Fruit fly (Drosophila melanogaster) whole organism, embryonic: ENCODE data around the gene Ptpmeg2.

Source experiments
- Ada2b ChIP-seq: fragments of 200-800 bp; sonication (Bioruptor generic); IDR thresholded peaks from 2 replicates; pipeline ENCODE4 v1.3.6; 2022; ENCODE audit warnings: missing biosample characterization, missing genetic modification characterization
- B-H2 ChIP-seq: fragments of 200-800 bp; sonication (Bioruptor generic); optimal IDR thresholded peaks from 2 replicates; lab custom pipeline; 2018; ENCODE audit warnings: missing biosample characterization, mild to moderate bottlenecking, missing genetic modification characterization
- Bteb2 ChIP-seq: fragments of 200-800 bp; sonication (Bioruptor generic); optimal IDR thresholded peaks from 2 replicates; lab custom pipeline; 2016; ENCODE audit warnings: missing biosample characterization, missing genetic modification characterization
- CG10209 ChIP-seq: fragments of 200-800 bp; sonication (Bioruptor generic); optimal IDR thresholded peaks from 3 replicates; lab custom pipeline; 2017; ENCODE audit warnings: missing biosample characterization, mild to moderate bottlenecking, missing genetic modification characterization, missing genetic modification reagents
- CG12391 ChIP-seq: fragments of 200-800 bp; sonication (Bioruptor generic); optimal IDR thresholded peaks from 3 replicates; lab custom pipeline; 2018; ENCODE audit warnings: missing biosample characterization, mild to moderate bottlenecking, missing genetic modification characterization, moderate library complexity
- CG12769 ChIP-seq: fragments of 200-800 bp; sonication (Bioruptor generic); optimal IDR thresholded peaks from 2 replicates; lab custom pipeline; 2019; ENCODE audit warnings: missing biosample characterization, mild to moderate bottlenecking, missing genetic modification characterization, moderate library complexity
- CG14014 ChIP-seq: fragments of 200-800 bp; sonication (Bioruptor generic); IDR thresholded peaks from 2 replicates; pipeline ENCODE4 v1.3.6; 2022; ENCODE audit warnings: missing biosample characterization, missing genetic modification characterization
- CG15269 ChIP-seq: fragments of 200-800 bp; sonication (Bioruptor generic); optimal IDR thresholded peaks from 2 replicates; lab custom pipeline; 2018; ENCODE audit warnings: missing biosample characterization, mild to moderate bottlenecking, missing genetic modification characterization, moderate library complexity
- CG1647 ChIP-seq: fragments of 200-800 bp; sonication (Bioruptor generic); optimal IDR thresholded peaks from 3 replicates; lab custom pipeline; 2016; ENCODE audit warnings: missing biosample characterization, missing genetic modification characterization
- CG18764 ChIP-seq: fragments of 200-800 bp; sonication (Bioruptor generic); optimal IDR thresholded peaks from 3 replicates; lab custom pipeline; 2016; ENCODE audit warnings: missing biosample characterization, missing genetic modification characterization
- CG30431 ChIP-seq: fragments of 200-800 bp; sonication (Bioruptor generic); optimal IDR thresholded peaks from 2 replicates; lab custom pipeline; 2017; ENCODE audit warnings: missing biosample characterization, missing genetic modification characterization
- CG32532 ChIP-seq: fragments of 200-800 bp; sonication (Bioruptor generic); IDR thresholded peaks from 2 replicates; pipeline ENCODE4 v1.3.6; 2022; ENCODE audit warnings: missing biosample characterization, missing genetic modification characterization
- CG4328 ChIP-seq: fragments of 200-800 bp; sonication (Bioruptor generic); optimal IDR thresholded peaks from 3 replicates; lab custom pipeline; 2017; ENCODE audit warnings: missing biosample characterization, missing genetic modification reagents, missing genetic modification characterization
- CG4707 ChIP-seq: fragments of 200-800 bp; sonication (Bioruptor generic); optimal IDR thresholded peaks from 2 replicates; lab custom pipeline; 2018; ENCODE audit warnings: missing biosample characterization, mild to moderate bottlenecking, missing genetic modification characterization, moderate library complexity
- CG6175 ChIP-seq: fragments of 200-800 bp; sonication (Bioruptor generic); IDR thresholded peaks from 3 replicates; pipeline ENCODE4 v1.3.6; 2022; ENCODE audit warnings: missing biosample characterization, missing genetic modification characterization
- CG6254 ChIP-seq: fragments of 200-800 bp; sonication (Bioruptor generic); optimal IDR thresholded peaks from 3 replicates; lab custom pipeline; 2017; ENCODE audit warnings: mild to moderate bottlenecking, missing biosample characterization, missing genetic modification reagents, missing genetic modification characterization
- CG6689 ChIP-seq: fragments of 200-800 bp; sonication (Bioruptor generic); IDR thresholded peaks from 2 replicates; pipeline ENCODE4 v1.3.6; 2022; ENCODE audit warnings: missing biosample characterization, missing genetic modification characterization
- CG9727 ChIP-seq: fragments of 200-800 bp; sonication (Bioruptor generic); optimal IDR thresholded peaks from 3 replicates; lab custom pipeline; 2017; ENCODE audit warnings: missing biosample characterization, mild to moderate bottlenecking, missing genetic modification characterization
- CG9797 ChIP-seq: fragments of 200-800 bp; sonication (Bioruptor generic); optimal IDR thresholded peaks from 3 replicates; lab custom pipeline; 2018; ENCODE audit warnings: missing biosample characterization, mild to moderate bottlenecking, missing genetic modification characterization
- CkIIα-i1 ChIP-seq: fragments of 200-800 bp; sonication (Bioruptor generic); IDR thresholded peaks from 2 replicates; pipeline ENCODE4 v1.3.6; 2022; ENCODE audit warnings: missing biosample characterization, missing genetic modification characterization
- D19B ChIP-seq: fragments of 200-800 bp; sonication (Bioruptor generic); optimal IDR thresholded peaks from 2 replicates; lab custom pipeline; 2017; ENCODE audit warnings: missing biosample characterization, mild to moderate bottlenecking, missing genetic modification characterization
- Dip2 ChIP-seq: fragments of 200-800 bp; sonication (Bioruptor generic); IDR thresholded peaks from 2 replicates; pipeline ENCODE4 v1.3.6; 2022; ENCODE audit warnings: missing biosample characterization, missing genetic modification characterization
- Dll ChIP-seq: fragments of 200-800 bp; sonication (Bioruptor generic); IDR thresholded peaks from 4 replicates; pipeline ENCODE4 v1.3.6; 2022; ENCODE audit warnings: missing biosample characterization, missing genetic modification characterization; ENCODE audit not compliant: partially characterized antibody
- Drgx ChIP-seq: fragments of 200-800 bp; sonication (Bioruptor generic); IDR thresholded peaks from 2 replicates; pipeline ENCODE4 v1.3.6; 2022; ENCODE audit warnings: missing biosample characterization, missing genetic modification characterization
- Gug ChIP-seq: fragments of 200-800 bp; sonication (Bioruptor generic); IDR thresholded peaks from 4 replicates; pipeline ENCODE4 v1.3.6; 2022; ENCODE audit warnings: missing biosample characterization, missing genetic modification characterization
- Lim3 ChIP-seq: fragments of 200-800 bp; sonication (Bioruptor generic); IDR thresholded peaks from 2 replicates; pipeline ENCODE4 v1.3.6; 2022; ENCODE audit warnings: missing biosample characterization, missing genetic modification characterization
- Poxn ChIP-seq: fragments of 200-800 bp; sonication (Bioruptor generic); IDR thresholded peaks from 2 replicates; pipeline ENCODE4 v1.3.6; 2022; ENCODE audit warnings: missing biosample characterization, missing genetic modification characterization
- Tbp ChIP-seq: fragments of >200 bp; optimal IDR thresholded peaks from 2 replicates; lab custom pipeline; 2018; ENCODE audit warnings: missing biosample characterization, missing genetic modification characterization
- cad ChIP-seq: fragments of >200 bp; optimal IDR thresholded peaks from 2 replicates; lab custom pipeline; 2017; ENCODE audit warnings: missing biosample characterization, missing genetic modification characterization
- emc ChIP-seq: fragments of 200-800 bp; sonication (Bioruptor generic); optimal IDR thresholded peaks from 2 replicates; lab custom pipeline; 2016; ENCODE audit warnings: missing biosample characterization, missing genetic modification characterization
- esg ChIP-seq: fragments of 200-800 bp; sonication (Bioruptor generic); conservative IDR thresholded peaks from 2 replicates; pipeline ENCODE4 v1.3.6; 2022; ENCODE audit warnings: missing biosample characterization, missing genetic modification characterization
- fu2 ChIP-seq: fragments of 200-800 bp; sonication (Bioruptor generic); optimal IDR thresholded peaks from 2 replicates; lab custom pipeline; 2016; ENCODE audit warnings: missing biosample characterization, missing genetic modification characterization
- hth ChIP-seq: fragments of >200 bp; optimal IDR thresholded peaks from 2 replicates; lab custom pipeline; 2017; ENCODE audit warnings: inconsistent platforms
- jigr1 ChIP-seq: fragments of 200-800 bp; sonication (Bioruptor generic); IDR thresholded peaks from 3 replicates; pipeline ENCODE4 v1.3.6; 2022; ENCODE audit warnings: missing biosample characterization, missing genetic modification characterization
- jumu ChIP-seq: fragments of 200-800 bp; sonication (Bioruptor generic); optimal IDR thresholded peaks from 3 replicates; lab custom pipeline; 2016; ENCODE audit warnings: missing biosample characterization, missing genetic modification characterization
- lab ChIP-seq: fragments of 200-800 bp; sonication (Bioruptor generic); optimal IDR thresholded peaks from 3 replicates; lab custom pipeline; 2017; ENCODE audit warnings: missing biosample characterization, missing genetic modification characterization, mild to moderate bottlenecking, moderate library complexity, missing genetic modification reagents
- lilli ChIP-seq: fragments of 200-800 bp; sonication (Bioruptor generic); optimal IDR thresholded peaks from 3 replicates; lab custom pipeline; 2016; ENCODE audit warnings: missing biosample characterization, missing genetic modification characterization
- lov ChIP-seq, 2 experiments: fragments of 200-800 bp in 1 of 2; fragments of >200 bp in 1 of 2; sonication (Bioruptor generic) in 1 of 2; IDR thresholded peaks in 1 of 2; optimal IDR thresholded peaks in 1 of 2; 2 replicates in 1 of 2; 3 replicates in 1 of 2; pipeline versions ENCODE4 v1.3.6 to Lab custom; 2017 to 2022; ENCODE audit warnings: missing biosample characterization in 1 of 2, missing genetic modification characterization in 1 of 2
- luna ChIP-seq: fragments of 200-800 bp; sonication (Bioruptor generic); optimal IDR thresholded peaks from 2 replicates; lab custom pipeline; 2016; ENCODE audit warnings: missing biosample characterization, missing genetic modification characterization
- mld ChIP-seq: fragments of 200-800 bp; sonication (Bioruptor generic); IDR thresholded peaks from 3 replicates; pipeline ENCODE4 v1.3.6; 2022; ENCODE audit warnings: missing biosample characterization, missing genetic modification characterization; ENCODE audit not compliant: partially characterized antibody
- rib ChIP-seq: fragments of 200-800 bp; sonication (Bioruptor generic); IDR thresholded peaks from 2 replicates; pipeline ENCODE4 v1.3.6; 2022; ENCODE audit warnings: missing biosample characterization, missing genetic modification characterization
- run ChIP-seq: fragments of 200-800 bp; sonication (Bioruptor generic); optimal IDR thresholded peaks from 3 replicates; lab custom pipeline; 2018; ENCODE audit warnings: missing biosample characterization, mild to moderate bottlenecking, missing genetic modification characterization
- sd ChIP-seq: fragments of 200-800 bp; sonication (Bioruptor generic); optimal IDR thresholded peaks from 3 replicates; lab custom pipeline; 2018; ENCODE audit warnings: missing biosample characterization, mild to moderate bottlenecking, missing genetic modification characterization, moderate library complexity
- so ChIP-seq: fragments of 200-800 bp; sonication (Bioruptor generic); IDR thresholded peaks from 3 replicates; pipeline ENCODE4 v1.3.6; 2022; ENCODE audit warnings: missing biosample characterization, missing genetic modification characterization
- sob ChIP-seq: fragments of 200-800 bp; sonication (Bioruptor generic); IDR thresholded peaks from 2 replicates; pipeline ENCODE4 v1.3.6; 2022; ENCODE audit warnings: missing biosample characterization, missing genetic modification characterization
- tap ChIP-seq: fragments of 200-800 bp; optimal IDR thresholded peaks from 3 replicates; lab custom pipeline; 2019; ENCODE audit warnings: missing biosample characterization, mild to moderate bottlenecking, missing genetic modification characterization, moderate library complexity
- tll ChIP-seq, 2 experiments: fragments of 200-800 bp in 1 of 2; fragments of >200 bp in 1 of 2; sonication (Bioruptor generic) in 1 of 2; optimal IDR thresholded peaks; 2 replicates each; lab custom pipeline; 2017 to 2019; ENCODE audit warnings: missing biosample characterization in 2 of 2, missing genetic modification characterization in 2 of 2, mild to moderate bottlenecking in 1 of 2, moderate library complexity in 1 of 2
- tna ChIP-seq: fragments of 200-800 bp; sonication (Bioruptor generic); IDR thresholded peaks from 2 replicates; pipeline ENCODE4 v1.3.6; 2022; ENCODE audit warnings: missing biosample characterization, missing genetic modification characterization; ENCODE audit not compliant: partially characterized antibody
- vfl ChIP-seq: fragments of 200-800 bp; sonication (Bioruptor generic); optimal IDR thresholded peaks from 2 replicates; lab custom pipeline; 2016; ENCODE audit warnings: missing biosample characterization, missing genetic modification characterization
- zf30C ChIP-seq: fragments of 200-800 bp; sonication (Bioruptor generic); optimal IDR thresholded peaks from 3 replicates; lab custom pipeline; 2018; ENCODE audit warnings: missing biosample characterization, mild to moderate bottlenecking, missing genetic modification characterization

The Ptpmeg2 gene

DNA sequence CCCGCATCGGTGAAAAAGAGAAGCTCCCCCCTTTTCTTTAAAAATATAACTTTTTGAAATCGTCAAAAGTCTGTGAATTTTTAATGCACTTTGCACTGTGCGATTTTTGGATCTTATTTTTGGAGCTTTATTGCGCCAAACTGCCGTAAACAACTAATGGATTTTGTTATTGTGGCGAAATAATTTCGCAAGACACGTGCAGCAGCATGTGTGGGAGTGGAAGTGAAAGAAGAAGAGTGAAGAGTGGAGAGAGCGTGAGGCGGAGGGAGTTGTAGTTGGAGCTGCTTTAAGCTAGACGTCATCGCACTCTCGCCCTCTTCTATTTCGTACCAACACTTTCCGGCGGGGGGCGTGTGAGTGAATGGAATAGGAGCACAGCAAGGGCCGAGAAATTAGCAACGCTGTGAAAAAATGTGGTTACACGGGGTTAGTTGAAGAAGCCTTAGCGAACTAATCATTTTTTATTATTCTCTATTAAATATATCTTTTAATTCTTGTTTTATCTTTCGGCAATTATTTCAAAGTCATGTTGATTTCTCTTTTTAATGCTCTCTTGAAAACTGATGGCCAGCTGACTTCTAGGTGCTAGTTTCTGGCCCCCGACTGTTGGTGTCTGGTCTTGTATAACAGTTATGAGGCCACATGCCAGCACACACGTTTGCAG is 75.4 kb downstream of the Ptpmeg2 start (continued):
- TF ChIP-seq run (tag; lab: Kevin White, UChicago): peak; percentile 92
- peak; percentile 78 for TF ChIP-seq Lim3 (GFP tag; lab: Robert Waterston, UW)
- TF ChIP-seq luna (GFP tag; lab: Kevin White, UChicago): no peak
- TF ChIP-seq Gug: peak; percentile 89
- TF ChIP-seq CG30431 (GFP tag; lab: Kevin White, UChicago): peak; percentile 85
- peak; percentile 73 for TF ChIP-seq CG4707 (GFP tag; lab: Kevin White, UChicago)
- peak; percentile 94 for TF ChIP-seq tap (tag; lab: Kevin White, UChicago)
- TF ChIP-seq Dll (GFP tag; lab: Robert Waterston, UW): no peak
- peak; percentile 31 for TF ChIP-seq CG1647 (GFP tag; lab: Kevin White, UChicago)
- peak; percentile 92 for TF ChIP-seq rib (GFP tag; lab: Robert Waterston, UW)
- TF ChIP-seq sd (tag; lab: Kevin White, UChicago): peak; percentile 83
- peak; percentile 91 for TF ChIP-seq esg
- TF ChIP-seq CG6689 (GFP tag; lab: Robert Waterston, UW): peak; percentile 96
- peak; percentile 96 for TF ChIP-seq Drgx (GFP tag; lab: Robert Waterston, UW)
- no peak for TF ChIP-seq zf30C (GFP tag; lab: Kevin White, UChicago)
- TF ChIP-seq CG18764 (GFP tag; lab: Kevin White, UChicago): peak; percentile 80
- peak; percentile 44; the same call in 1 of the 2 replicates for TF ChIP-seq Dip2 (GFP tag; lab: Robert Waterston, UW)
- peak; percentile 6 for TF ChIP-seq emc (GFP tag; lab: Kevin White, UChicago)
- TF ChIP-seq CG6254 (GFP tag; lab: Kevin White, UChicago): peak; percentile 92
- peak; percentile 96 for TF ChIP-seq CG4328
- no peak for TF ChIP-seq lov (optimal IDR thresholded peaks at IDR 0.05; lab: Kevin White, UChicago)
- TF ChIP-seq lov (GFP tag; IDR thresholded peaks at IDR 0.05; lab: Robert Waterston, UW): peak; percentile 82; the same call in 2 of the 3 replicates
- peak; percentile 81 for TF ChIP-seq CG6175 (GFP tag; lab: Robert Waterston, UW)
- peak; percentile 97 for TF ChIP-seq CG15269 (tag; lab: Kevin White, UChicago)
- TF ChIP-seq lilli: peak; percentile 90
- TF ChIP-seq Poxn: peak; percentile 83
- TF ChIP-seq lab (GFP tag; lab: Kevin White, UChicago): peak; percentile 98
- TF ChIP-seq fu2: peak; percentile 7
- peak; percentile 36; the same call in 1 of the 2 replicates for TF ChIP-seq CkIIα-i1 (GFP tag; lab: Robert Waterston, UW)
- TF ChIP-seq jumu (GFP tag; lab: Kevin White, UChicago): peak; percentile 63
- TF ChIP-seq jigr1 (GFP tag; lab: Robert Waterston, UW): peak; percentile 90
- TF ChIP-seq cad (GFP tag; lab: Kevin White, UChicago): no peak
- no peak for TF ChIP-seq mld (GFP tag; lab: Robert Waterston, UW)
- peak; percentile 96 for TF ChIP-seq CG12391 (tag; lab: Kevin White, UChicago)
- TF ChIP-seq CG10209: peak; percentile 95
- TF ChIP-seq vfl: peak; percentile 73
- TF ChIP-seq CG9797: peak; percentile 38
- TF ChIP-seq hth (lab: Kevin White, UChicago): no peak
- peak; percentile 90 for TF ChIP-seq D19B (GFP tag; lab: Kevin White, UChicago)
- TF ChIP-seq CG9727 (GFP tag; lab: Kevin White, UChicago): peak; percentile 93
- TF ChIP-seq CG14014 (GFP tag; lab: Robert Waterston, UW): peak; percentile 92
- peak; percentile 96 for TF ChIP-seq CG32532
- peak; percentile 91 for TF ChIP-seq CG12769 (tag; lab: Kevin White, UChicago)
- TF ChIP-seq so (GFP tag; lab: Robert Waterston, UW): peak; percentile 95
- TF ChIP-seq Tbp (GFP tag; lab: Kevin White, UChicago): no peak
- TF ChIP-seq B-H2: peak; percentile 90
- TF ChIP-seq sob: peak; percentile 94
- no peak for TF ChIP-seq tll (GFP tag; optimal IDR thresholded peaks at IDR 0.05; lab: Kevin White, UChicago)
- TF ChIP-seq Ada2b (GFP tag; lab: Robert Waterston, UW): peak; percentile 89
- peak; percentile 78 for TF ChIP-seq Bteb2 (GFP tag; lab: Kevin White, UChicago)
- no peak for TF ChIP-seq tna
